Worm (Caenorhabditis elegans) whole organism, L3 larva: Measurements from ENCODE around the gene clec-158.

Experiments
- R02D3.7 ChIP-seq: fragments of 150-350 bp; optimal IDR thresholded peaks from 2 replicates; lab custom pipeline; 2014; ENCODE audit warnings: missing biosample characterization, missing genetic modification characterization
- ZK546.5 ChIP-seq: sonication (generic microtip); optimal IDR thresholded peaks from 2 replicates; lab custom pipeline; 2017; ENCODE audit warnings: missing biosample characterization, missing genetic modification characterization
- aly-2 ChIP-seq: fragments of 150-350 bp; optimal IDR thresholded peaks from 2 replicates; lab custom pipeline; 2014; ENCODE audit warnings: missing biosample characterization, missing genetic modification characterization
- ama-1 ChIP-seq: fragments of 150-350 bp; optimal IDR thresholded peaks from 2 replicates; lab custom pipeline; 2018
- ceh-16 ChIP-seq: sonication (generic microtip); optimal IDR thresholded peaks from 2 replicates; lab custom pipeline; 2017; ENCODE audit warnings: missing biosample characterization, missing genetic modification characterization
- ceh-28 ChIP-seq: fragments of 150-350 bp; optimal IDR thresholded peaks from 2 replicates; lab custom pipeline; 2014; ENCODE audit warnings: missing biosample characterization, missing genetic modification reagents, missing genetic modification characterization
- ceh-82 ChIP-seq: fragments of 150-350 bp; optimal IDR thresholded peaks from 2 replicates; lab custom pipeline; 2014; ENCODE audit warnings: missing biosample characterization, missing genetic modification characterization
- ceh-9 ChIP-seq: sonication (generic microtip); optimal IDR thresholded peaks from 2 replicates; lab custom pipeline; 2018; ENCODE audit warnings: missing biosample characterization, missing genetic modification characterization
- daf-12 ChIP-seq: fragments of 150-350 bp; optimal IDR thresholded peaks from 2 replicates; lab custom pipeline; 2014; ENCODE audit warnings: missing biosample characterization, missing genetic modification reagents, missing genetic modification characterization
- egl-27 ChIP-seq: sonication (generic microtip); optimal IDR thresholded peaks from 4 replicates; lab custom pipeline; 2017; ENCODE audit warnings: missing biosample characterization, missing genetic modification reagents, missing genetic modification characterization
- egl-5 ChIP-seq: fragments of 150-350 bp; optimal IDR thresholded peaks from 2 replicates; lab custom pipeline; 2017; ENCODE audit warnings: missing biosample characterization, missing genetic modification reagents, missing genetic modification characterization, inconsistent platforms
- elt-1 ChIP-seq: fragments of 150-350 bp; optimal IDR thresholded peaks from 2 replicates; lab custom pipeline; 2014; ENCODE audit warnings: missing biosample characterization, missing genetic modification characterization
- elt-2 ChIP-seq: sonication (generic microtip); optimal IDR thresholded peaks from 2 replicates; lab custom pipeline; 2016; ENCODE audit warnings: missing genetic modification reagents, mild to moderate bottlenecking, missing genetic modification characterization, missing compliant biosample characterization
- elt-3 ChIP-seq, 3 experiments: fragments of 150-350 bp in 1 of 3; sonication (generic microtip) in 2 of 3; optimal IDR thresholded peaks; 2 replicates in 2 of 3; 4 replicates in 1 of 3; lab custom pipeline; 2014 to 2017; ENCODE audit warnings: missing biosample characterization in 3 of 3, missing genetic modification characterization in 3 of 3
- eor-1 ChIP-seq, 2 experiments: fragments of 150-350 bp; optimal IDR thresholded peaks; 2 replicates each; lab custom pipeline; 2014 to 2018; ENCODE audit warnings: missing biosample characterization in 2 of 2, missing genetic modification characterization in 2 of 2
- fkh-10 ChIP-seq: sonication (generic microtip); optimal IDR thresholded peaks from 2 replicates; lab custom pipeline; 2017; ENCODE audit warnings: missing biosample characterization, missing genetic modification reagents, missing genetic modification characterization
- fkh-2 ChIP-seq: fragments of 150-350 bp; optimal IDR thresholded peaks from 2 replicates; lab custom pipeline; 2014; ENCODE audit warnings: missing biosample characterization, missing genetic modification reagents, missing genetic modification characterization
- fos-1 ChIP-seq: fragments of 150-350 bp; optimal IDR thresholded peaks from 2 replicates; lab custom pipeline; 2014; ENCODE audit warnings: missing biosample characterization, missing genetic modification characterization
- hmg-11 ChIP-seq: sonication (generic microtip); optimal IDR thresholded peaks from 2 replicates; lab custom pipeline; 2016; ENCODE audit warnings: missing genetic modification characterization, missing compliant biosample characterization
- jun-1 ChIP-seq: fragments of 150-350 bp; optimal IDR thresholded peaks from 2 replicates; lab custom pipeline; 2014; ENCODE audit warnings: missing biosample characterization, missing genetic modification reagents, missing genetic modification characterization
- lin-15B ChIP-seq: fragments of 150-350 bp; optimal IDR thresholded peaks from 2 replicates; lab custom pipeline; 2014; ENCODE audit warnings: missing biosample characterization, missing genetic modification characterization
- lin-39 ChIP-seq: fragments of 150-350 bp; optimal IDR thresholded peaks from 2 replicates; lab custom pipeline; 2018; ENCODE audit warnings: missing biosample characterization, missing genetic modification reagents, missing genetic modification characterization
- lsy-12 ChIP-seq: sonication (generic microtip); optimal IDR thresholded peaks from 2 replicates; lab custom pipeline; 2016; ENCODE audit warnings: mild to moderate bottlenecking, missing genetic modification characterization, missing compliant biosample characterization
- mdl-1 ChIP-seq: fragments of 150-350 bp; optimal IDR thresholded peaks from 2 replicates; lab custom pipeline; 2014; ENCODE audit warnings: missing biosample characterization, missing genetic modification characterization
- mml-1 ChIP-seq: fragments of 150-350 bp; sonication (generic microtip); optimal IDR thresholded peaks from 3 replicates; lab custom pipeline; 2014; ENCODE audit warnings: missing biosample characterization, missing genetic modification characterization
- nfya-1 ChIP-seq: sonication (generic microtip); optimal IDR thresholded peaks from 2 replicates; lab custom pipeline; 2017; ENCODE audit warnings: missing genetic modification characterization, mild to moderate bottlenecking, missing compliant biosample characterization, antibody characterized with exemption, moderate library complexity; ENCODE audit not compliant: insufficient read depth
- nhr-11 ChIP-seq: fragments of 150-350 bp; optimal IDR thresholded peaks from 2 replicates; lab custom pipeline; 2014; ENCODE audit warnings: missing biosample characterization, missing genetic modification characterization
- nhr-12 ChIP-seq: fragments of 150-350 bp; optimal IDR thresholded peaks from 2 replicates; lab custom pipeline; 2014; ENCODE audit warnings: missing biosample characterization, missing genetic modification characterization
- nhr-23 ChIP-seq: fragments of 150-350 bp; optimal IDR thresholded peaks from 2 replicates; lab custom pipeline; 2014; ENCODE audit warnings: missing biosample characterization, missing genetic modification reagents, missing genetic modification characterization
- nhr-237 ChIP-seq: fragments of 150-350 bp; optimal IDR thresholded peaks from 2 replicates; lab custom pipeline; 2014; ENCODE audit warnings: missing biosample characterization, missing genetic modification characterization
- nhr-25 ChIP-seq: sonication (generic microtip); optimal IDR thresholded peaks from 2 replicates; lab custom pipeline; 2017; ENCODE audit warnings: missing biosample characterization, missing genetic modification characterization
- nhr-28 ChIP-seq: fragments of 150-350 bp; optimal IDR thresholded peaks from 2 replicates; lab custom pipeline; 2014; ENCODE audit warnings: missing biosample characterization, missing genetic modification characterization
- nhr-43 ChIP-seq: sonication (generic microtip); optimal IDR thresholded peaks from 2 replicates; lab custom pipeline; 2016; ENCODE audit warnings: mild to moderate bottlenecking, missing genetic modification characterization, missing compliant biosample characterization; ENCODE audit not compliant: poor library complexity, severe bottlenecking
- nhr-67 ChIP-seq: fragments of 150-350 bp; optimal IDR thresholded peaks from 2 replicates; lab custom pipeline; 2014; ENCODE audit warnings: missing biosample characterization, missing genetic modification characterization
- nhr-76 ChIP-seq: fragments of 150-350 bp; sonication (generic microtip); optimal IDR thresholded peaks from 5 replicates; lab custom pipeline; 2014; ENCODE audit warnings: missing biosample characterization, missing genetic modification characterization
- nhr-77 ChIP-seq: fragments of 150-350 bp; optimal IDR thresholded peaks from 2 replicates; lab custom pipeline; 2014; ENCODE audit warnings: missing biosample characterization, missing genetic modification characterization
- pha-4 ChIP-seq: fragments of 150-350 bp; optimal IDR thresholded peaks from 2 replicates; lab custom pipeline; 2014; ENCODE audit warnings: missing biosample characterization, missing genetic modification reagents, missing genetic modification characterization
- pqm-1 ChIP-seq: fragments of 150-350 bp; optimal IDR thresholded peaks from 2 replicates; lab custom pipeline; 2017; ENCODE audit warnings: missing biosample characterization, missing genetic modification characterization, inconsistent platforms
- sea-2 ChIP-seq: fragments of 150-350 bp; sonication (generic microtip); optimal IDR thresholded peaks from 4 replicates; lab custom pipeline; 2014; ENCODE audit warnings: missing biosample characterization, missing genetic modification reagents, missing genetic modification characterization
- skn-1 ChIP-seq: fragments of 150-350 bp; optimal IDR thresholded peaks from 2 replicates; lab custom pipeline; 2014; ENCODE audit warnings: missing biosample characterization, missing genetic modification characterization
- snpc-4 ChIP-seq: fragments of 150-350 bp; optimal IDR thresholded peaks from 2 replicates; lab custom pipeline; 2014; ENCODE audit warnings: missing biosample characterization, missing genetic modification characterization
- tbx-2 ChIP-seq: sonication (generic microtip); optimal IDR thresholded peaks from 2 replicates; lab custom pipeline; 2016; ENCODE audit warnings: mild to moderate bottlenecking, missing genetic modification characterization, missing compliant biosample characterization
- unc-39 ChIP-seq: sonication (generic microtip); optimal IDR thresholded peaks from 4 replicates; lab custom pipeline; 2017; ENCODE audit warnings: missing biosample characterization, missing genetic modification characterization
- unc-62 ChIP-seq: fragments of 150-350 bp; sonication (generic microtip); optimal IDR thresholded peaks from 4 replicates; lab custom pipeline; 2014; ENCODE audit warnings: missing biosample characterization, missing genetic modification reagents, missing genetic modification characterization
- zag-1 ChIP-seq: fragments of 150-350 bp; optimal IDR thresholded peaks from 2 replicates; lab custom pipeline; 2014; ENCODE audit warnings: missing biosample characterization, missing genetic modification characterization
- ztf-11 ChIP-seq: fragments of 150-350 bp; optimal IDR thresholded peaks from 2 replicates; lab custom pipeline; 2014; ENCODE audit warnings: missing biosample characterization, missing genetic modification characterization
- ztf-4 ChIP-seq: fragments of 150-350 bp; optimal IDR thresholded peaks from 2 replicates; lab custom pipeline; 2014; ENCODE audit warnings: missing biosample characterization, missing genetic modification characterization

The clec-158 gene

DNA sequence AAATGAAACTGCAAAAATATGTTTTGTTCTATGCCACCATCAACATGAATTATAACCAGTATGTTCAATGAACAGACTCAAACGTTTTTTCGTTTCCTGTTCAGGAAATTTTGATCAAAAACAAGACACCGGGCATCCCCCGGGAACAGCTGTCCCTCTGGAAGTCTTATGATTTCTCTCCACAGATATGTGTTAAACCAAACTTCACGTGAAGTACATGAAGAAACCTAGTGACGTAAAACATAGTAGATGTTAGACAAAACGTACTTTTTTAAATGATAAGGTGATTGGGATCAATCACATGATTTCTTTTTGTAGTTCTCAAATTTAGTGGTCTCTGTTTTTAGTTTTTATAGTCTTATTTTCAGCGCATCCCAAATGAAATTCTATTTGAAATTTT is 39.1 kb upstream of the clec-158 start:
- TF ChIP-seq unc-62 (GFP tag; lab: Kevin White, UChicago) (no peak), elt-2 (tag; lab: Kevin White, UChicago) (peak; percentile 4), pqm-1 (tag; lab: Kevin White, UChicago) (peak; percentile 44), jun-1 (tag; lab: Kevin White, UChicago) (peak; percentile 27), nhr-25 (tag; lab: Kevin White, UChicago) (peak; percentile 36), nhr-11 (peak; percentile 54), skn-1 (no peak), mml-1 (tag; lab: Kevin White, UChicago) (peak; percentile 33), nfya-1 (tag; lab: Kevin White, UChicago) (peak; percentile 1), nhr-23 (tag; lab: Kevin White, UChicago) (peak; percentile 64)

DNA sequence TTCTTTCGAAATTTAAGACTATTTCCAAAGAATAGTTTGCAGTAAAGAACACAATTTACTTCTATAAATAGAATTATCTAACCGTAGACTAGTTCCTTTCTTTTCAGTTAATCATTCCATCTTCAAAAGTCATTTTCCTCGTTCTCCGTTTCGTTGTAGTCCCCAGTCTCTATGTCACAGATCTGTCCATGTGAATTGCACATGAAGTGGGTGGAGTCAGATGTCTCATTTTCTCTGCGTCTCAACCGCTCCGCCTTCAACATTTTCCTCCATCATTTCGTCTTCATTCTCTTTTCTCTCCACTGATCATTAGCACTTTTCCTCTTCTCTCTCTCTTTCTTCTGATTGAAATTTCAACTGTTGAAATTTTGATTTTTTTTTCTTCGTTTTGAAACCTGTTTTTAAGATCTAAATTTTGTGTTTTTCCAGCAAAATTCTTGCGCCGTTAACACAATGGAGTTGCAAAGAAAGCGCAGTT is 38.2 kb upstream of the clec-158 start, which contains the start of gene T07E3.4:
TSS of gene T07E3.4 (plus strand) at position 428 of the 478 bp plus-strand sequence.
- TF ChIP-seq nhr-12 (tag; lab: Kevin White, UChicago) = no peak
- TF ChIP-seq tbx-2 (tag; lab: Kevin White, UChicago) = peak; percentile 25
- no peak for TF ChIP-seq fkh-10 (GFP tag; lab: Kevin White, UChicago)
- peak; percentile 34 for TF ChIP-seq fos-1
- no peak for TF ChIP-seq R02D3.7
- TF ChIP-seq ceh-82 = no peak
- no peak for TF ChIP-seq aly-2 (tag; lab: Kevin White, UChicago)
- peak; percentile 58 for TF ChIP-seq nhr-11
- TF ChIP-seq jun-1 (tag; lab: Kevin White, UChicago) = peak; percentile 63
- no peak for TF ChIP-seq sea-2 (GFP tag; lab: Kevin White, UChicago)
- no peak for TF ChIP-seq skn-1
- TF ChIP-seq unc-39 = no peak
- TF ChIP-seq nhr-76 (tag; lab: Kevin White, UChicago) = no peak
- no peak for TF ChIP-seq snpc-4 (tag; lab: Kevin White, UChicago)
- TF ChIP-seq ztf-11 (tag; lab: Kevin White, UChicago) = no peak
- TF ChIP-seq ztf-4 = no peak
- TF ChIP-seq hmg-11 (tag; lab: Kevin White, UChicago) = peak; percentile 77
- TF ChIP-seq nhr-77 (tag; lab: Kevin White, UChicago) = no peak
- TF ChIP-seq elt-1 = no peak
- TF ChIP-seq elt-3 (tag; optimal IDR thresholded peaks at IDR 0.05; lab: Kevin White, UChicago) = no peak
- no peak for TF ChIP-seq zag-1 (tag; lab: Kevin White, UChicago)
- peak; percentile 90 for TF ChIP-seq nhr-23 (tag; lab: Kevin White, UChicago)
- TF ChIP-seq daf-12 (tag; lab: Kevin White, UChicago) = no peak
- TF ChIP-seq ceh-16 (tag; lab: Kevin White, UChicago) = no peak
- no peak for TF ChIP-seq ama-1 (lab: Kevin White, UChicago)
- peak; percentile 88 for TF ChIP-seq nfya-1 (tag; lab: Kevin White, UChicago)
- peak; percentile 24 for TF ChIP-seq egl-27
- TF ChIP-seq mdl-1 (tag; lab: Kevin White, UChicago) = no peak
- peak; percentile 47 for TF ChIP-seq ceh-28 (tag; lab: Kevin White, UChicago)
- peak; percentile 44 for TF ChIP-seq pha-4 (tag; lab: Kevin White, UChicago)
- TF ChIP-seq elt-2 (tag; lab: Kevin White, UChicago) = peak; percentile 54
- no peak for TF ChIP-seq ZK546.5 (tag; lab: Kevin White, UChicago)
- TF ChIP-seq egl-5 (tag; lab: Kevin White, UChicago) = no peak
- TF ChIP-seq mml-1 (tag; lab: Kevin White, UChicago) = peak; percentile 96
- TF ChIP-seq eor-1 (tag; optimal IDR thresholded peaks at IDR 0.05; lab: Kevin White, UChicago) = no peak
- no peak for TF ChIP-seq lsy-12 (tag; lab: Kevin White, UChicago)
- peak; percentile 68 for TF ChIP-seq nhr-43 (tag; lab: Kevin White, UChicago)
- TF ChIP-seq nhr-25 (tag; lab: Kevin White, UChicago) = peak; percentile 82
- TF ChIP-seq nhr-67 (tag; lab: Kevin White, UChicago) = no peak
- no peak for TF ChIP-seq unc-62 (GFP tag; lab: Kevin White, UChicago)
- TF ChIP-seq pqm-1 (tag; lab: Kevin White, UChicago) = peak; percentile 65
- no peak for TF ChIP-seq fkh-2
- peak; percentile 78 for TF ChIP-seq lin-39
- TF ChIP-seq ceh-9 (tag; lab: Kevin White, UChicago) = no peak
- no peak for TF ChIP-seq nhr-237 (tag; lab: Kevin White, UChicago)
- no peak for TF ChIP-seq nhr-28 (tag; lab: Kevin White, UChicago)
- peak; percentile 38 for TF ChIP-seq lin-15B
